Worm (Caenorhabditis elegans): ENCODE results near the gene C35C5.10.

The C35C5.10 gene

ce11 chrX:11605766-11606490 lies 49.9 kb downstream of the C35C5.10 start (continued):
- TF ChIP-seq snpc-1.1 (tag; optimal IDR thresholded peaks at IDR 0.05; ENCODE audit: insufficient read depth): no peak
- peak; percentile 40 for TF ChIP-seq ceh-27 (GFP tag; optimal IDR thresholded peaks at IDR 0.05)
- peak; percentile 95 for TF ChIP-seq tlf-1 (GFP tag; optimal IDR thresholded peaks at IDR 0.05)
- TF ChIP-seq ztf-25 (GFP tag; IDR thresholded peaks at IDR 0.05): peak; percentile 58; the same call in 1 of the 2 replicates
- peak; percentile 95 for TF ChIP-seq K11D2.4 (GFP tag; IDR thresholded peaks at IDR 0.05)
- TF ChIP-seq egrh-3 (GFP tag; IDR thresholded peaks at IDR 0.05): peak; percentile 80
- peak; percentile 62 for TF ChIP-seq snpc-4 (GFP tag; optimal IDR thresholded peaks at IDR 0.05)
- TF ChIP-seq snpc-4 (tag; optimal IDR thresholded peaks at IDR 0.05): peak in 2 of 4 experiments; percentile 81 to 82
- peak; percentile 69; the same call in 1 of the 2 replicates for TF ChIP-seq let-526 (GFP tag; IDR thresholded peaks at IDR 0.05)
- TF ChIP-seq nhr-80 (tag; optimal IDR thresholded peaks at IDR 0.05): peak; percentile 95
- peak; percentile 82 for TF ChIP-seq ztf-6 (GFP tag; IDR thresholded peaks at IDR 0.05)
- no peak for TF ChIP-seq Y56A3A.18 (GFP tag; IDR thresholded peaks at IDR 0.05)
- TF ChIP-seq xnd-1 (tag; optimal IDR thresholded peaks at IDR 0.05): no peak
- peak; percentile 89 for TF ChIP-seq C06A6.2 (GFP tag; conservative IDR thresholded peaks at IDR 0.05)
- peak; percentile 98 for TF ChIP-seq ztf-3 (GFP tag; optimal IDR thresholded peaks at IDR 0.05)
- TF ChIP-seq him-1 (tag; optimal IDR thresholded peaks at IDR 0.05): no peak
- TF ChIP-seq athp-1 (tag; optimal IDR thresholded peaks at IDR 0.05): peak; percentile 88
- TF ChIP-seq ama-1 (optimal IDR thresholded peaks at IDR 0.05): no peak
- no peak for TF ChIP-seq ama-1 (GFP tag; optimal IDR thresholded peaks at IDR 0.05)
- TF ChIP-seq die-1 (tag; optimal IDR thresholded peaks at IDR 0.05): peak; percentile 83
- TF ChIP-seq mxl-1 (tag; optimal IDR thresholded peaks at IDR 0.05): peak; percentile 33
- peak; percentile 70 for TF ChIP-seq ztf-18 (tag; optimal IDR thresholded peaks at IDR 0.05)
- peak; percentile 95 for TF ChIP-seq pbrm-1 (GFP tag; IDR thresholded peaks at IDR 0.05)
- TF ChIP-seq ztf-28 (GFP tag; IDR thresholded peaks at IDR 0.05): no peak
- TF ChIP-seq ceh-40 (GFP tag; IDR thresholded peaks at IDR 0.05): no peak
- peak; percentile 75 for TF ChIP-seq lin-54 (GFP tag; optimal IDR thresholded peaks at IDR 0.05)
- TF ChIP-seq rpc-1 (optimal IDR thresholded peaks at IDR 0.05): no peak
- no peak for TF ChIP-seq rpc-1 (tag; optimal IDR thresholded peaks at IDR 0.05)
- peak; percentile 77 for TF ChIP-seq F57C9.4 (tag; optimal IDR thresholded peaks at IDR 0.05)
- TF ChIP-seq madf-8 (GFP tag; conservative IDR thresholded peaks at IDR 0.05): no peak
- TF ChIP-seq ceh-58 (GFP tag; IDR thresholded peaks at IDR 0.05): no peak
- TF ChIP-seq ZK185.1 (tag; optimal IDR thresholded peaks at IDR 0.05; ENCODE audit: poor library complexity, severe bottlenecking): peak; percentile 76
- TF ChIP-seq hlh-26 (GFP tag; conservative IDR thresholded peaks at IDR 0.05): no peak
- TF ChIP-seq cebp-1 (GFP tag; IDR thresholded peaks at IDR 0.05): peak; percentile 100
- peak; percentile 100 for TF ChIP-seq cebp-1 (tag; optimal IDR thresholded peaks at IDR 0.05)
- TF ChIP-seq dpl-1 (GFP tag; optimal IDR thresholded peaks at IDR 0.05): peak; percentile 41
- TF ChIP-seq atf-7 (tag; optimal IDR thresholded peaks at IDR 0.05): peak; percentile 98
- TF ChIP-seq madf-3 (GFP tag; IDR thresholded peaks at IDR 0.05): peak; percentile 54; the same call in 1 of the 2 replicates
- TF ChIP-seq aptf-3 (GFP tag; IDR thresholded peaks at IDR 0.05): no peak
- TF ChIP-seq dpff-1 (tag; optimal IDR thresholded peaks at IDR 0.05): peak; percentile 98
- 0 out of 2 replicates have a peak, but pooled peaks have one; percentile 35 for TF ChIP-seq F37B4.10 (GFP tag; IDR thresholded peaks at IDR 0.05)
- no peak for TF ChIP-seq lag-1 (GFP tag; IDR thresholded peaks at IDR 0.05)
- TF ChIP-seq F49E8.2 (tag; optimal IDR thresholded peaks at IDR 0.05; ENCODE audit: insufficient read depth): no peak
- TF ChIP-seq madf-10 (tag; optimal IDR thresholded peaks at IDR 0.05): peak; percentile 90
- peak; percentile 86 to 87 for TF ChIP-seq let-607 (tag; optimal IDR thresholded peaks at IDR 0.05)
- TF ChIP-seq chd-7 (tag; optimal IDR thresholded peaks at IDR 0.05): peak; percentile 97

Data from whole organism, young adult.